Worm (Caenorhabditis elegans): ENCODE measurements around the gene srh-128.

- TF ChIP-seq alr-1 (tag; optimal IDR thresholded peaks at IDR 0.05) (no peak), nhr-6 (tag; optimal IDR thresholded peaks at IDR 0.05) (no peak), ztf-11 (tag; optimal IDR thresholded peaks at IDR 0.05) (no peak), dmd-4 (tag; optimal IDR thresholded peaks at IDR 0.05) (no peak), unc-62 (GFP tag; optimal IDR thresholded peaks at IDR 0.05) (no peak), ceh-82 (tag; optimal IDR thresholded peaks at IDR 0.05) (no peak), nhr-237 (tag; optimal IDR thresholded peaks at IDR 0.05) (no peak), unc-55 (GFP tag; optimal IDR thresholded peaks at IDR 0.05) (no peak), fos-1 (tag; optimal IDR thresholded peaks at IDR 0.05) (no peak), elt-3 (tag; optimal IDR thresholded peaks at IDR 0.05) (no peak), nhr-12 (tag; optimal IDR thresholded peaks at IDR 0.05) (no peak)
Observed at ce11 chrII:2734266-2734665, 29.2 kb upstream of the srh-128 start.

Data from whole organism, L2 larva.